Worm (Caenorhabditis elegans): ENCODE results near the gene C46E10.3.

Gene C46E10.3

ce11 chrII:3716961-3717360 lies 4.2 kb upstream of the C46E10.3 start, which contains the start of gene fbxc-52:
TSS of gene fbxc-52 (plus strand) at chrII:3717261.
- TF ChIP-seq lim-7 (GFP tag; IDR thresholded peaks at IDR 0.05) (no peak), zip-2 (tag; optimal IDR thresholded peaks at IDR 0.05) (no peak), fos-1 (tag; optimal IDR thresholded peaks at IDR 0.05) (no peak)

ce11 chrII:3724175-3724715 lies 3.1 kb downstream of the C46E10.3 start, which contains the start of gene C46E10.1:
TSS of gene C46E10.1 (plus strand) at chrII:3724225.
- no peak for TF ChIP-seq mdt-29 (GFP tag; IDR thresholded peaks at IDR 0.05)
- no peak for TF ChIP-seq spr-1 (tag; optimal IDR thresholded peaks at IDR 0.05)
- no peak for TF ChIP-seq R02D3.7 (tag; optimal IDR thresholded peaks at IDR 0.05)
- TF ChIP-seq ceh-82 (tag; optimal IDR thresholded peaks at IDR 0.05): no peak
- TF ChIP-seq Y5F2A.4 (GFP tag; optimal IDR thresholded peaks at IDR 0.05): no peak
- peak; percentile 90 for TF ChIP-seq aha-1 (tag)

- TF ChIP-seq unc-62 (GFP tag; optimal IDR thresholded peaks at IDR 0.05 in 1 of 2) (peak in 1 of 2 experiments; percentile 28), unc-62 (tag; optimal IDR thresholded peaks at IDR 0.05) (no peak), madf-9 (GFP tag; conservative IDR thresholded peaks at IDR 0.05) (no peak)
Observed at ce11 chrII:3727996-3728395, 6.9 kb downstream of the C46E10.3 start, which contains the start of gene C46E10.8. TSS of gene C46E10.8 (minus strand) at chrII:3728096.

ce11 chrII:3731723-3732122 lies 10.6 kb downstream of the C46E10.3 start, which contains the start of the genes sdz-12 and bath-31:
TSS of gene sdz-12 (minus strand) at chrII:3731823.
TSS of gene bath-31 (plus strand) at chrII:3731973.
- TF ChIP-seq madf-5 (GFP tag; IDR thresholded peaks at IDR 0.05): no peak

- TF ChIP-seq nhr-28 (tag; optimal IDR thresholded peaks at IDR 0.05): no peak
Observed at ce11 chrII:3736893-3737375, 15.8 kb downstream of the C46E10.3 start, which contains the start of gene F12E12.6. TSS of gene F12E12.6 (minus strand) at chrII:3736943.

ce11 chrII:3739647-3740046 lies 18.5 kb downstream of the C46E10.3 start, which contains the start of gene F12E12.2:
TSS of gene F12E12.2 (plus strand) at chrII:3739947.
- no peak for TF ChIP-seq tag-97 (GFP tag; IDR thresholded peaks at IDR 0.05)

ce11 chrII:3741584-3741983 lies 20.5 kb downstream of the C46E10.3 start, which contains the start of gene F12E12.1:
TSS of gene F12E12.1 (plus strand) at chrII:3741884.
- TF ChIP-seq fos-1 (tag; optimal IDR thresholded peaks at IDR 0.05) (no peak), mxl-3 (GFP tag; optimal IDR thresholded peaks at IDR 0.05) (no peak), madf-5 (GFP tag; IDR thresholded peaks at IDR 0.05) (no peak)

- TF ChIP-seq nhr-28 (tag; optimal IDR thresholded peaks at IDR 0.05): peak; percentile 91
- peak; percentile 58 for TF ChIP-seq dmd-6 (GFP tag; IDR thresholded peaks at IDR 0.05)
- peak; percentile 51 for TF ChIP-seq hlh-11 (tag; optimal IDR thresholded peaks at IDR 0.05)
- TF ChIP-seq unc-62 (GFP tag; optimal IDR thresholded peaks at IDR 0.05 in 1 of 2): peak in 1 of 2 experiments; percentile 97
- TF ChIP-seq unc-62 (tag; optimal IDR thresholded peaks at IDR 0.05): no peak
- peak in 1 of 2 experiments; percentile 22 for TF ChIP-seq mdl-1 (tag; optimal IDR thresholded peaks at IDR 0.05)
- TF ChIP-seq hmg-1.1 (GFP tag; IDR thresholded peaks at IDR 0.05): 0 out of 2 replicates have a peak, but pooled peaks have one; percentile 36
- TF ChIP-seq egl-43 (GFP tag; IDR thresholded peaks at IDR 0.05): no peak
- peak; percentile 74 for TF ChIP-seq nhr-102 (tag; optimal IDR thresholded peaks at IDR 0.05)
- TF ChIP-seq daf-12 (tag; optimal IDR thresholded peaks at IDR 0.05): no peak
- no peak for TF ChIP-seq set-16 (GFP tag; IDR thresholded peaks at IDR 0.05)
- TF ChIP-seq duxl-1 (tag; optimal IDR thresholded peaks at IDR 0.05; ENCODE audit: poor library complexity): peak; percentile 76
- TF ChIP-seq pqm-1 (tag; optimal IDR thresholded peaks at IDR 0.05): peak; percentile 50
- no peak for TF ChIP-seq daf-16 (GFP tag; optimal IDR thresholded peaks at IDR 0.05)
- peak; percentile 64 for TF ChIP-seq daf-16 (tag; optimal IDR thresholded peaks at IDR 0.05)
- TF ChIP-seq nhr-77 (tag; optimal IDR thresholded peaks at IDR 0.05): peak; percentile 13
Observed at ce11 chrII:3743684-3744200, 22.6 kb downstream of the C46E10.3 start, which contains the start of gene nta-1. TSS of gene nta-1 (minus strand) at chrII:3743814.
